Worm (Caenorhabditis elegans): ENCODE measurements around the gene T02H6.3.

DNA sequence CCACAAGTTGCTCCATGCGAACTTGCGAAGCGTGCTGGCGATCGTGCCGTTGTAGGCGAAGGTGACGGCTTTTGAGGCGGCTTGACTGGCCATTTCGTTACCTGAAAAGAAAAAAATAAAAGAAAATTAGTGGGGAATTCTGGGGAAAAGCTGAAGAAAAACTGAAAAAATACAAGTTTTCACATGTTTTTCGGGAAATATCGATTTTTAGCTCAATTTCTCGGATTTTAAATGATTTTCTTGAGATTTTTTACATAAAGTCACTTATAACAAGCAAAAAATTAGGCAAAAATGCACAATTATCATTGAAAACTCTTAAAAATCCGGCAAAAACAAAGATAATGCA, 9.3 kb downstream of the T02H6.3 start, which contains the start of gene T02H6.11:
- TF ChIP-seq W03F9.2 (tag; optimal IDR thresholded peaks at IDR 0.05) = no peak
- TF ChIP-seq him-1 (tag; optimal IDR thresholded peaks at IDR 0.05) = no peak
- TF ChIP-seq dao-5 (tag; optimal IDR thresholded peaks at IDR 0.05) = no peak

Measured in whole organism, L4/young adult.